Worm (Caenorhabditis elegans) whole organism, late embryonic: ENCODE data around the gene ZK180.6.

Experiments
- ceh-34 ChIP-seq: sonication (generic microtip); optimal IDR thresholded peaks from 2 replicates; lab custom pipeline; 2016; ENCODE audit warnings: mild to moderate bottlenecking, missing genetic modification characterization, missing compliant biosample characterization
- fax-1 ChIP-seq: sonication (generic microtip); optimal IDR thresholded peaks from 2 replicates; lab custom pipeline; 2016; ENCODE audit warnings: missing genotype, missing genetic modification characterization, missing compliant biosample characterization
- pat-9 ChIP-seq: fragments of 200-800 bp; sonication (Bioruptor generic); optimal IDR thresholded peaks from 2 replicates; lab custom pipeline; 2018; ENCODE audit warnings: mild to moderate bottlenecking, missing genetic modification characterization, moderate library complexity, missing compliant biosample characterization
- ref-2 ChIP-seq: sonication (generic microtip); optimal IDR thresholded peaks from 2 replicates; lab custom pipeline; 2016; ENCODE audit warnings: missing genetic modification characterization, missing compliant biosample characterization
- rnt-1 ChIP-seq: sonication (generic microtip); optimal IDR thresholded peaks from 2 replicates; lab custom pipeline; 2016; ENCODE audit warnings: missing genetic modification characterization, missing compliant biosample characterization
- tbx-2 ChIP-seq: sonication (generic microtip); optimal IDR thresholded peaks from 2 replicates; lab custom pipeline; 2016; ENCODE audit warnings: missing genetic modification characterization, missing compliant biosample characterization

- TF ChIP-seq rnt-1 (tag; lab: Kevin White, UChicago) (no peak), pat-9 (tag; lab: Kevin White, UChicago) (no peak), ref-2 (tag; lab: Kevin White, UChicago) (no peak), tbx-2 (tag; lab: Kevin White, UChicago) (no peak), fax-1 (no peak), ceh-34 (tag; lab: Kevin White, UChicago) (no peak)
Observed at ce11 chrIV:4568402-4568891, 43.6 kb upstream of the ZK180.6 start, which contains the start of gene F28E10.1.
